Worm (Caenorhabditis elegans): ENCODE results near the gene num-1.
A peak's percentile ranks its signal among the peaks of the same experiment; 100 is the strongest.

Gene num-1

ce11 chrV:20831867-20832266 lies 2.3 kb downstream of the num-1 start:
- no peak for TF ChIP-seq mls-2 (tag; optimal IDR thresholded peaks at IDR 0.05)
- TF ChIP-seq unc-120 (tag; optimal IDR thresholded peaks at IDR 0.05; ENCODE audit: poor library complexity, severe bottlenecking) = no peak
- peak; percentile 45 for TF ChIP-seq pha-4 (tag; optimal IDR thresholded peaks at IDR 0.05)

- TF ChIP-seq mep-1 (tag; optimal IDR thresholded peaks at IDR 0.05) = peak; percentile 52
- TF ChIP-seq unc-62 (GFP tag; optimal IDR thresholded peaks at IDR 0.05) = no peak
- peak; percentile 7 for TF ChIP-seq lin-13 (tag; optimal IDR thresholded peaks at IDR 0.05)
- TF ChIP-seq unc-39 (tag; optimal IDR thresholded peaks at IDR 0.05) = no peak
- no peak for TF ChIP-seq ham-2 (GFP tag; optimal IDR thresholded peaks at IDR 0.05)
- TF ChIP-seq lsy-2 (tag; optimal IDR thresholded peaks at IDR 0.05) = no peak
- no peak for TF ChIP-seq elt-1 (tag; optimal IDR thresholded peaks at IDR 0.05; ENCODE audit: borderline replicate concordance, insufficient read depth)
- no peak for TF ChIP-seq mab-5 (tag; optimal IDR thresholded peaks at IDR 0.05)
- peak; percentile 63 for TF ChIP-seq sptf-1 (tag; optimal IDR thresholded peaks at IDR 0.05)
- TF ChIP-seq ces-1 (GFP tag; optimal IDR thresholded peaks at IDR 0.05) = peak; percentile 90
- TF ChIP-seq cnd-1 (tag; optimal IDR thresholded peaks at IDR 0.05) = no peak
- TF ChIP-seq M03D4.4 (tag; optimal IDR thresholded peaks at IDR 0.05) = no peak
- TF ChIP-seq snpc-4 (tag; optimal IDR thresholded peaks at IDR 0.05) = no peak
- TF ChIP-seq drap-1 (GFP tag; optimal IDR thresholded peaks at IDR 0.05) = no peak
- no peak for TF ChIP-seq unc-120 (tag; optimal IDR thresholded peaks at IDR 0.05; ENCODE audit: poor library complexity, severe bottlenecking)
- TF ChIP-seq bed-3 (GFP tag; optimal IDR thresholded peaks at IDR 0.05) = peak; percentile 15
- TF ChIP-seq ztf-11 (tag; optimal IDR thresholded peaks at IDR 0.05) = no peak
- no peak for TF ChIP-seq pha-4 (tag; optimal IDR thresholded peaks at IDR 0.05)
- TF ChIP-seq ceh-83 (GFP tag; optimal IDR thresholded peaks at IDR 0.05) = no peak
Measured at ce11 chrV:20832554-20832963, 2.9 kb downstream of the num-1 start.

DNA sequence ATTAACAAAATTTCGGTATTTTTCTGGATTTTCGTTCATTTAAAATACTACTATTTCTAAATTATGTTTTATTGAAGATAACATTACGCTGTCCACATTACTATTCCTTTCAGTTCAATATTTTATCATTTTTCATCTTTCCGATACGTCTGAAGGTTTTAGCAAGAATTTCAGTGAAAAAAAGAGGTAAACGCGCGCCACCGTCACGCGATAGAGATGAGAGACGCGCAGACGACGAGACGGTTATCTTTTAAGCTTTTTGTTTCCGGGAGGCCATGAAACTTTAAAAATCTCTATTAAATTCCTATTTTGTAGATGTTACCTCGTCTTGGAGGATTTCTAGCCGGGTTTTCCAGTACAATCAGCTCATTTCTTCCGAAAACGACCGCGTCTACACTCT lies 8.2 kb downstream of the num-1 start, which contains the start of gene mrps-12:
TSS of gene mrps-12 (plus strand) at position 316 of the 400 bp plus-strand sequence.
- peak; percentile 41 for TF ChIP-seq ceh-83 (GFP tag; optimal IDR thresholded peaks at IDR 0.05)
- peak; percentile 10 for TF ChIP-seq ces-1 (GFP tag; optimal IDR thresholded peaks at IDR 0.05)
- no peak for TF ChIP-seq nhr-2 (tag; optimal IDR thresholded peaks at IDR 0.05)

ce11 chrV:20838565-20838964 lies 9.0 kb downstream of the num-1 start, which contains the start of gene exos-7:
exos-7 (plus strand) TSS chrV:20838865.
- TF ChIP-seq nhr-28 (tag; optimal IDR thresholded peaks at IDR 0.05) (no peak), mab-5 (tag; optimal IDR thresholded peaks at IDR 0.05) (no peak), nhr-2 (tag; optimal IDR thresholded peaks at IDR 0.05) (no peak), unc-39 (tag; optimal IDR thresholded peaks at IDR 0.05) (no peak), snpc-4 (tag; optimal IDR thresholded peaks at IDR 0.05) (no peak), cnd-1 (tag; optimal IDR thresholded peaks at IDR 0.05) (no peak)

ce11 chrV:20841484-20841883 lies 11.9 kb downstream of the num-1 start:
- TF ChIP-seq nhr-28 (tag; optimal IDR thresholded peaks at IDR 0.05) (no peak), bed-3 (GFP tag; optimal IDR thresholded peaks at IDR 0.05) (no peak), ces-1 (GFP tag; optimal IDR thresholded peaks at IDR 0.05) (no peak), sptf-1 (tag; optimal IDR thresholded peaks at IDR 0.05) (no peak), drap-1 (GFP tag; optimal IDR thresholded peaks at IDR 0.05) (no peak), lsy-2 (tag; optimal IDR thresholded peaks at IDR 0.05) (no peak), lin-13 (tag; optimal IDR thresholded peaks at IDR 0.05) (no peak), mab-5 (tag; optimal IDR thresholded peaks at IDR 0.05) (no peak), tbx-8 (GFP tag; optimal IDR thresholded peaks at IDR 0.05) (no peak), unc-62 (GFP tag; optimal IDR thresholded peaks at IDR 0.05) (no peak), sem-2 (GFP tag; optimal IDR thresholded peaks at IDR 0.05) (no peak), nhr-237 (tag; optimal IDR thresholded peaks at IDR 0.05) (no peak), blmp-1 (tag; optimal IDR thresholded peaks at IDR 0.05) (no peak), M03D4.4 (tag; optimal IDR thresholded peaks at IDR 0.05) (no peak)

ce11 chrV:20845524-20846208 lies 16.1 kb downstream of the num-1 start, which contains the start of the genes F31D4.2 and fkb-6:
F31D4.2 (minus strand) TSS chrV:20845546.
fkb-6 (plus strand) TSS chrV:20846158.
- TF ChIP-seq ceh-43 (GFP tag; optimal IDR thresholded peaks at IDR 0.05) (no peak), mls-2 (tag; optimal IDR thresholded peaks at IDR 0.05) (peak; percentile 15), lin-13 (tag; optimal IDR thresholded peaks at IDR 0.05) (peak; percentile 71), lsy-2 (tag; optimal IDR thresholded peaks at IDR 0.05) (peak; percentile 96), M03D4.4 (tag; optimal IDR thresholded peaks at IDR 0.05) (no peak), unc-62 (GFP tag; optimal IDR thresholded peaks at IDR 0.05) (peak; percentile 11), pha-4 (tag; optimal IDR thresholded peaks at IDR 0.05) (peak; percentile 88), sptf-1 (tag; optimal IDR thresholded peaks at IDR 0.05) (peak; percentile 3), drap-1 (GFP tag; optimal IDR thresholded peaks at IDR 0.05) (no peak), nhr-237 (tag; optimal IDR thresholded peaks at IDR 0.05) (peak; percentile 52), mep-1 (tag; optimal IDR thresholded peaks at IDR 0.05) (peak; percentile 90), ces-1 (GFP tag; optimal IDR thresholded peaks at IDR 0.05) (peak; percentile 77), ceh-39 (tag; optimal IDR thresholded peaks at IDR 0.05) (peak; percentile 53), hlh-1 (tag; optimal IDR thresholded peaks at IDR 0.05) (no peak)

Data from whole organism, mixed stage, embryonic.